Worm (Caenorhabditis elegans) whole organism, L4/young adult: ENCODE measurements around the gene ZK673.5.

ENCODE experiments used
- W03F9.2 ChIP-seq: fragments of 150-350 bp; optimal IDR thresholded peaks from 2 replicates; lab custom pipeline; 2014; ENCODE audit warnings: missing biosample characterization, missing genetic modification characterization
- dao-5 ChIP-seq: sonication (generic microtip); optimal IDR thresholded peaks from 2 replicates; lab custom pipeline; 2016; ENCODE audit warnings: missing genotype, missing genetic modification characterization, moderate library complexity, missing compliant biosample characterization
- him-1 ChIP-seq: sonication (generic microtip); optimal IDR thresholded peaks from 2 replicates; lab custom pipeline; 2016; ENCODE audit warnings: missing genotype, missing genetic modification reagents, missing genetic modification characterization, missing compliant biosample characterization

DNA sequence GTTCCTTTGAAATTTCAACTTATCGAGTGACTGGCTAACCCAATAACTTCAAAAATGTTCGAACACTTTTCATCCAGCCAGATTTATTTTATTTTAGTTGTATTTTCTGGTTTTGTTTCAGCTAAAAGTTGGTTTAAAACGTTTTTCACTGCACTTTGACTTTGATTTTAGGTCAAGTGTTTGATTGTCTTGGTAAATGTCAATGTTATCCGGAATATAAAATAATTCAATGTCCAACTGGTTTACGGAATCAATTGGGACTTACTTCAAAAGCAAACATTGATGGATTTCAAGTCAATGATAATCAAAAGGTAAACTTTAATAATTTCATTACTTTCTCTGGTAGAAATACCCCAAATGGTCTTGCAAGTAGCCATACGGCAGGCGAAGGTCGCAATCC, 22.6 kb downstream of the ZK673.5 start:
- no peak for TF ChIP-seq W03F9.2 (tag; lab: Kevin White, UChicago)
- TF ChIP-seq him-1 (tag; lab: Kevin White, UChicago), result no peak
- TF ChIP-seq dao-5 (tag; lab: Kevin White, UChicago), result no peak
